Fruit fly (Drosophila melanogaster): ENCODE measurements around the gene CG17751.

Gene CG17751

dm6 chr3R:19644901-19645204, 37.8 kb downstream of the CG17751 start, which contains the start of gene Nup58:
TSS of gene Nup58 (plus strand) at chr3R:19645026.
- no peak for TF ChIP-seq CTCF (optimal IDR thresholded peaks at IDR 0.05)
- TF ChIP-seq CG8478 (optimal IDR thresholded peaks at IDR 0.05): no peak

- peak; percentile 86 to 87 for TF ChIP-seq CTCF (optimal IDR thresholded peaks at IDR 0.05)
- no peak for TF ChIP-seq CG8478 (optimal IDR thresholded peaks at IDR 0.05)
These were observed 41.3 kb downstream of the CG17751 start, which contains the start of the genes CG6195 and CG31220 for dm6 chr3R:19648289-19648916. TSS of gene CG6195 (minus strand) at chr3R:19648410. TSS of gene CG31220 (plus strand) at chr3R:19648487.

DNA sequence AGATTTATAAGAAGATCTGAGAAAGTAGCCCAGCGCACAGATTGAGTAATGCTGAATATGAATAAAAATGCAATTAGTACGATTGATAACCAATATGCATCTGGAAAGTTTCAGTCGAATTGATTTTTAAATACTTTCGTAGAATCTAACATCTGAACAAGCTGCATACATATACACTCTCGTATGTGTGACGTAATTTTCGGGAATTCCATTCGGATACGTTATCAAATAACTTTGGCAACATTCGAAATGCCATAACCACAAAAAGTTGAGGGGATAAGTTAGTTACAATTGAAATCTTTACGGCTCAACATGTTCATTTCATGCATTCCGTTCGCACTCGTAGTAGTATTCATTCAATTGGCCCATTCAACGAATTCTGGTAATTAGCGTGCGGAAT, 43.7 kb downstream of the CG17751 start, which contains the start of gene CG31219:
Gene CG31219 (plus strand): TSS at position 301 of the 400 bp plus-strand sequence.
- TF ChIP-seq CTCF (optimal IDR thresholded peaks at IDR 0.05): no peak
- no peak for TF ChIP-seq CG8478 (optimal IDR thresholded peaks at IDR 0.05)

dm6 chr3R:19656455-19656854, 49.4 kb downstream of the CG17751 start:
- TF ChIP-seq CG8478 (optimal IDR thresholded peaks at IDR 0.05): no peak

dm6 chr3R:19657235-19657634, 50.2 kb downstream of the CG17751 start:
- TF ChIP-seq CTCF (optimal IDR thresholded peaks at IDR 0.05): peak; percentile 57 to 73
- no peak for TF ChIP-seq CG8478 (optimal IDR thresholded peaks at IDR 0.05)

DNA sequence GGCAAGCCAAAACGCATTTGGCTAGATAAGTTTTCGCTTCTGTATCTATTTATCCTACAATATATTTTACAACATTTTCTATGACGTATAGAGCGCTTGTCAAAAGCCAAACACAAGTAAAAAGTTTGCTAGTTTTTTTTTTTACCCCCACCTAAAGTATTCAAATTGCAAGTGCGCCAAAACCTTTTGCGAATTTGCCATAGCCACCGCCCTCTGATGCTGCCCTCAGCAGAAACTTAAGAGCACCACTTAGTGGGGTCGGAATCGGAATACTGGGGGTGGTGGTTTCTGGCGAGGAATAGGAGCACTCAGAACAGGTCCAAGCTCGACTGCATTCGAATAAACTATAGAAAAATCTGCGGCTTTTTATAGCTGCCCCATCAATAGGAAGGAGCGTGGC, 50.7 kb downstream of the CG17751 start, which contains the start of gene CG6184:
Gene CG6184 (minus strand): TSS at position 101 of the 400 bp plus-strand sequence.
- TF ChIP-seq CTCF (optimal IDR thresholded peaks at IDR 0.05) (no peak), CG8478 (optimal IDR thresholded peaks at IDR 0.05) (no peak)
